Fruit fly (Drosophila melanogaster): Measurements from ENCODE around the gene CG9806.
A peak's percentile ranks its signal among the peaks of the same experiment; 100 is the strongest.

CG9806 gene

dm6 chrX:10600254-10600916 lies 26.5 kb downstream of the CG9806 start (continued):
- TF ChIP-seq Xbp1 (GFP tag; optimal IDR thresholded peaks at IDR 0.05) = peak; percentile 48
- TF ChIP-seq CG7839 (tag; optimal IDR thresholded peaks at IDR 0.05) = no peak
- peak; percentile 50 for TF ChIP-seq CG2712 (tag; optimal IDR thresholded peaks at IDR 0.05)
- TF ChIP-seq Ada2b (GFP tag; IDR thresholded peaks at IDR 0.05) = peak; percentile 71
- no peak for TF ChIP-seq Stat92E (GFP tag; optimal IDR thresholded peaks at IDR 0.05)
- peak; percentile 56; the same call in 1 of the 3 replicates for TF ChIP-seq Optix (GFP tag; IDR thresholded peaks at IDR 0.05)
- peak; percentile 21 for TF ChIP-seq zfh2 (GFP tag; optimal IDR thresholded peaks at IDR 0.05)
- no peak for TF ChIP-seq oc (tag; optimal IDR thresholded peaks at IDR 0.05)
- peak; percentile 24 for TF ChIP-seq CG9609 (GFP tag; optimal IDR thresholded peaks at IDR 0.05)
- peak in 1 of 2 experiments; percentile 7 for TF ChIP-seq Eip74EF (GFP tag; optimal IDR thresholded peaks at IDR 0.05)
- TF ChIP-seq CG10979 (tag; optimal IDR thresholded peaks at IDR 0.05) = peak; percentile 33
- TF ChIP-seq CG3281 (GFP tag; optimal IDR thresholded peaks at IDR 0.05) = peak; percentile 44
- TF ChIP-seq NfI (GFP tag; optimal IDR thresholded peaks at IDR 0.05) = peak; percentile 46
- TF ChIP-seq CG15514 (GFP tag; optimal IDR thresholded peaks at IDR 0.05) = peak; percentile 12
- TF ChIP-seq E2f2 (GFP tag; IDR thresholded peaks at IDR 0.05) = peak; percentile 54; the same call in 1 of the 2 replicates
- peak; percentile 7 for TF ChIP-seq CG7786 (GFP tag; optimal IDR thresholded peaks at IDR 0.05)
- TF ChIP-seq CG18599 (GFP tag; optimal IDR thresholded peaks at IDR 0.05) = peak; percentile 39
- TF ChIP-seq fd96Cb (tag; optimal IDR thresholded peaks at IDR 0.05) = peak; percentile 55
- TF ChIP-seq CG4282 (GFP tag; optimal IDR thresholded peaks at IDR 0.05) = peak; percentile 48
- TF ChIP-seq Bdp1 (GFP tag; optimal IDR thresholded peaks at IDR 0.05) = no peak
- peak; percentile 66 for TF ChIP-seq mam (GFP tag; optimal IDR thresholded peaks at IDR 0.05)
- peak; percentile 29; the same call in 1 of the 2 replicates for TF ChIP-seq Taf1 (GFP tag; IDR thresholded peaks at IDR 0.05)
- 0 out of 2 replicates have a peak, but pooled peaks have one; percentile 14 for TF ChIP-seq wdn (GFP tag; IDR thresholded peaks at IDR 0.05)
- TF ChIP-seq lilli (GFP tag; optimal IDR thresholded peaks at IDR 0.05) = peak; percentile 46
- TF ChIP-seq Fer2 (tag; optimal IDR thresholded peaks at IDR 0.05) = no peak
- peak; percentile 44; the same call in 1 of the 2 replicates for TF ChIP-seq sob (GFP tag; IDR thresholded peaks at IDR 0.05)
- TF ChIP-seq zen (tag; optimal IDR thresholded peaks at IDR 0.05) = peak; percentile 24
- TF ChIP-seq ase (GFP tag; IDR thresholded peaks at IDR 0.05) = peak; percentile 65; the same call in 1 of the 3 replicates
- peak; percentile 68 for TF ChIP-seq CG1603 (tag; optimal IDR thresholded peaks at IDR 0.05)
- peak; percentile 30; the same call in 1 of the 2 replicates for TF ChIP-seq CG14667 (GFP tag; IDR thresholded peaks at IDR 0.05)
- 0 out of 2 replicates have a peak, but pooled peaks have one; percentile 23 for TF ChIP-seq Nf-YA (GFP tag; IDR thresholded peaks at IDR 0.05)
- peak; percentile 61; the same call in 1 of the 2 replicates for TF ChIP-seq esg (GFP tag; conservative IDR thresholded peaks at IDR 0.05)
- TF ChIP-seq CG9727 (GFP tag; optimal IDR thresholded peaks at IDR 0.05) = peak; percentile 20
- peak; percentile 49 for TF ChIP-seq tap (tag; optimal IDR thresholded peaks at IDR 0.05)
- TF ChIP-seq CG4730 (GFP tag; IDR thresholded peaks at IDR 0.05) = no peak
- TF ChIP-seq unc-4 (GFP tag; IDR thresholded peaks at IDR 0.05; ENCODE audit: partially characterized antibody) = no peak
- peak; percentile 27 for TF ChIP-seq Chrac-16 (GFP tag; optimal IDR thresholded peaks at IDR 0.05)
- TF ChIP-seq ken (GFP tag; IDR thresholded peaks at IDR 0.05) = peak; percentile 71
- peak; percentile 41 for TF ChIP-seq CG4820 (GFP tag; optimal IDR thresholded peaks at IDR 0.05)
- peak; percentile 71 for TF ChIP-seq Rfx (GFP tag; IDR thresholded peaks at IDR 0.05)
- TF ChIP-seq grau (tag; optimal IDR thresholded peaks at IDR 0.05) = peak; percentile 89
- TF ChIP-seq CG8281 (tag; optimal IDR thresholded peaks at IDR 0.05) = no peak
- peak; percentile 35; the same call in 1 of the 3 replicates for TF ChIP-seq so (GFP tag; IDR thresholded peaks at IDR 0.05)
- TF ChIP-seq CG12219 (GFP tag; optimal IDR thresholded peaks at IDR 0.05) = peak; percentile 25
- TF ChIP-seq CG17361 (GFP tag; IDR thresholded peaks at IDR 0.05) = peak; percentile 39; the same call in 2 of the 3 replicates
- peak; percentile 27 for TF ChIP-seq CG18262 (tag; optimal IDR thresholded peaks at IDR 0.05)
- no peak for TF ChIP-seq Trl (optimal IDR thresholded peaks at IDR 0.05)
- TF ChIP-seq Trl (GFP tag; optimal IDR thresholded peaks at IDR 0.05) = peak; percentile 14
- peak; percentile 4 for TF ChIP-seq HHEX (GFP tag; optimal IDR thresholded peaks at IDR 0.05)
